Worm (Caenorhabditis elegans) whole organism, L4 larva: ENCODE results near the gene col-8.
A peak's percentile ranks its signal among the peaks of the same experiment; 100 is the strongest.

Source experiments
- F10B5.3 ChIP-seq: sonication (generic microtip); optimal IDR thresholded peaks from 2 replicates; lab custom pipeline; 2016; ENCODE audit warnings: mild to moderate bottlenecking, missing genetic modification characterization, missing compliant biosample characterization
- F44E2.7 ChIP-seq: fragments of 200-800 bp; sonication (Bioruptor generic); IDR thresholded peaks from 2 replicates; pipeline ENCODE4 v2.1.2; 2022; ENCODE audit warnings: missing genetic modification characterization, missing compliant biosample characterization
- T20F7.1 ChIP-seq: fragments of 200-800 bp; sonication (Bioruptor generic); optimal IDR thresholded peaks from 2 replicates; lab custom pipeline; 2018; ENCODE audit warnings: mild to moderate bottlenecking, missing genetic modification characterization, missing compliant biosample characterization
- T26A8.4 ChIP-seq: fragments of 200-800 bp; sonication (Bioruptor generic); IDR thresholded peaks from 2 replicates; pipeline ENCODE4 v1.3.6; 2022; ENCODE audit warnings: missing genetic modification characterization, missing compliant biosample characterization
- Y48G9A.11 ChIP-seq: fragments of 200-800 bp; sonication (Bioruptor generic); IDR thresholded peaks from 2 replicates; pipeline ENCODE4 v1.3.6; 2022; ENCODE audit warnings: missing genetic modification reagents, missing genetic modification characterization, missing compliant biosample characterization
- Y5F2A.4 ChIP-seq: fragments of 200-800 bp; sonication (Bioruptor generic); optimal IDR thresholded peaks from 2 replicates; lab custom pipeline; 2018; ENCODE audit warnings: mild to moderate bottlenecking, missing genetic modification characterization, missing compliant biosample characterization
- Y75B8A.6 ChIP-seq: fragments of 200-800 bp; sonication (Bioruptor generic); IDR thresholded peaks from 2 replicates; pipeline ENCODE4 v1.3.6; 2022; ENCODE audit warnings: missing genetic modification reagents, missing genetic modification characterization, missing compliant biosample characterization
- ZK546.5 ChIP-seq, 2 experiments: sonication (generic microtip); optimal IDR thresholded peaks; 2 replicates each; lab custom pipeline; 2017; ENCODE audit warnings: missing biosample characterization in 2 of 2, missing genetic modification characterization in 2 of 2
- aha-1 ChIP-seq: fragments of 150-350 bp; peaks from one replicate; lab custom pipeline; 2014; ENCODE audit warnings: missing biosample characterization, missing genetic modification characterization
- aly-2 ChIP-seq: sonication (generic microtip); optimal IDR thresholded peaks from 2 replicates; lab custom pipeline; 2018; ENCODE audit warnings: missing biosample characterization, missing genetic modification characterization
- ceh-20 ChIP-seq: fragments of 200-800 bp; sonication (Bioruptor generic); IDR thresholded peaks from 2 replicates; pipeline ENCODE4 v1.3.6; 2022; ENCODE audit warnings: missing genetic modification reagents, missing genetic modification characterization, missing compliant biosample characterization
- ceh-32 ChIP-seq: sonication (generic microtip); optimal IDR thresholded peaks from 2 replicates; lab custom pipeline; 2016; ENCODE audit warnings: mild to moderate bottlenecking, missing genetic modification characterization, missing compliant biosample characterization; ENCODE audit not compliant: poor library complexity
- ceh-44 ChIP-seq: fragments of 200-800 bp; sonication (Bioruptor generic); IDR thresholded peaks from 2 replicates; pipeline ENCODE4 v1.3.6; 2022; ENCODE audit warnings: missing genetic modification reagents, missing genetic modification characterization, missing compliant biosample characterization
- ceh-62 ChIP-seq: sonication (generic microtip); optimal IDR thresholded peaks from 2 replicates; lab custom pipeline; 2017; ENCODE audit warnings: missing biosample characterization, missing genetic modification characterization
- daf-12 ChIP-seq: fragments of 150-350 bp; optimal IDR thresholded peaks from 2 replicates; lab custom pipeline; 2014; ENCODE audit warnings: missing biosample characterization, missing genetic modification reagents, missing genetic modification characterization
- dmd-6 ChIP-seq: fragments of 200-800 bp; sonication (Bioruptor generic); IDR thresholded peaks from 2 replicates; pipeline ENCODE4 v1.3.6; 2022; ENCODE audit warnings: missing genetic modification reagents, missing genetic modification characterization, missing compliant biosample characterization
- dpl-1 ChIP-seq: fragments of 150-350 bp; optimal IDR thresholded peaks from 2 replicates; lab custom pipeline; 2014; ENCODE audit warnings: missing biosample characterization, missing genetic modification reagents, missing genetic modification characterization
- egl-27 ChIP-seq: sonication (generic microtip); optimal IDR thresholded peaks from 3 replicates; lab custom pipeline; 2017; ENCODE audit warnings: missing biosample characterization, missing genetic modification reagents, missing genetic modification characterization
- egl-43 ChIP-seq: fragments of 200-800 bp; sonication (Bioruptor generic); IDR thresholded peaks from 2 replicates; pipeline ENCODE4 v1.3.6; 2022; ENCODE audit warnings: missing genetic modification reagents, missing genetic modification characterization, missing compliant biosample characterization
- hlh-11 ChIP-seq: fragments of 200-800 bp; sonication (Bioruptor generic); optimal IDR thresholded peaks from 2 replicates; lab custom pipeline; 2018; ENCODE audit warnings: mild to moderate bottlenecking, missing genetic modification characterization, missing compliant biosample characterization
- lin-1 ChIP-seq: fragments of 200-800 bp; sonication (Bioruptor generic); IDR thresholded peaks from 2 replicates; pipeline ENCODE4 v1.3.6; 2022; ENCODE audit warnings: missing genetic modification reagents, missing genetic modification characterization, missing compliant biosample characterization
- lin-13 ChIP-seq: fragments of 150-350 bp; optimal IDR thresholded peaks from 2 replicates; lab custom pipeline; 2014; ENCODE audit warnings: missing biosample characterization, missing genetic modification reagents, missing genetic modification characterization
- lin-15B ChIP-seq: fragments of 150-350 bp; sonication (generic microtip); optimal IDR thresholded peaks from 3 replicates; lab custom pipeline; 2014; ENCODE audit warnings: missing biosample characterization, missing genetic modification characterization
- lin-29 ChIP-seq: fragments of 200-800 bp; sonication (Bioruptor generic); IDR thresholded peaks from 2 replicates; pipeline ENCODE4 v1.3.6; 2022; ENCODE audit warnings: missing genetic modification reagents, missing genetic modification characterization, missing compliant biosample characterization
- lin-38 ChIP-seq: fragments of 200-800 bp; sonication (Bioruptor generic); IDR thresholded peaks from 2 replicates; pipeline ENCODE4 v1.3.6; 2022; ENCODE audit warnings: missing genetic modification reagents, missing genetic modification characterization, missing compliant biosample characterization
- lir-3 ChIP-seq: sonication (generic microtip); optimal IDR thresholded peaks from 2 replicates; lab custom pipeline; 2016; ENCODE audit warnings: mild to moderate bottlenecking, missing genetic modification characterization, missing compliant biosample characterization
- madf-9 ChIP-seq: fragments of 200-800 bp; sonication (Bioruptor generic); conservative IDR thresholded peaks from 2 replicates; pipeline ENCODE4 v1.3.6; 2022; ENCODE audit warnings: missing genetic modification reagents, missing genetic modification characterization, missing compliant biosample characterization
- mdl-1 ChIP-seq, 2 experiments: fragments of 150-350 bp in 1 of 2; sonication (generic microtip) in 1 of 2; optimal IDR thresholded peaks; 2 replicates each; lab custom pipeline; 2014 to 2017; ENCODE audit warnings: missing biosample characterization in 2 of 2, missing genetic modification characterization in 2 of 2
- mep-1 ChIP-seq: fragments of 150-350 bp; sonication (generic microtip); optimal IDR thresholded peaks from 3 replicates; lab custom pipeline; 2014; ENCODE audit warnings: missing biosample characterization, missing genetic modification characterization
- mxl-2 ChIP-seq: fragments of 200-800 bp; sonication (Bioruptor generic); conservative IDR thresholded peaks from 2 replicates; pipeline ENCODE4 v1.3.6; 2022; ENCODE audit warnings: missing genetic modification reagents, missing genetic modification characterization, missing compliant biosample characterization
- nhr-102 ChIP-seq: sonication (generic microtip); optimal IDR thresholded peaks from 2 replicates; lab custom pipeline; 2016; ENCODE audit warnings: mild to moderate bottlenecking, missing genetic modification characterization, moderate library complexity, missing compliant biosample characterization
- nhr-11 ChIP-seq: fragments of 150-350 bp; optimal IDR thresholded peaks from 2 replicates; lab custom pipeline; 2014; ENCODE audit warnings: missing biosample characterization, missing genetic modification characterization
- nhr-237 ChIP-seq: sonication (generic microtip); optimal IDR thresholded peaks from 2 replicates; lab custom pipeline; 2017; ENCODE audit warnings: missing biosample characterization, missing genetic modification characterization
- nhr-41 ChIP-seq: fragments of 200-800 bp; sonication (Bioruptor generic); IDR thresholded peaks from 2 replicates; pipeline ENCODE4 v1.3.6; 2022; ENCODE audit warnings: missing genetic modification reagents, missing genetic modification characterization, missing compliant biosample characterization
- nhr-42 ChIP-seq: fragments of 200-800 bp; sonication (Bioruptor generic); IDR thresholded peaks from 2 replicates; pipeline ENCODE4 v1.3.6; 2022; ENCODE audit warnings: missing genetic modification characterization, missing compliant biosample characterization
- nhr-77 ChIP-seq: fragments of 150-350 bp; optimal IDR thresholded peaks from 2 replicates; lab custom pipeline; 2014; ENCODE audit warnings: missing biosample characterization, missing genetic modification characterization
- pha-4 ChIP-seq, 2 experiments: fragments of 150-350 bp in 1 of 2; fragments of 200-800 bp in 1 of 2; sonication (Bioruptor generic) in 1 of 2; IDR thresholded peaks in 1 of 2; optimal IDR thresholded peaks in 1 of 2; 2 replicates each; pipeline versions ENCODE4 v1.3.6 to Lab custom; 2014 to 2022; ENCODE audit warnings: missing genetic modification characterization in 2 of 2, missing genetic modification reagents in 2 of 2, missing biosample characterization in 1 of 2, missing compliant biosample characterization in 1 of 2
- php-3 ChIP-seq: fragments of 200-800 bp; sonication (Bioruptor generic); IDR thresholded peaks from 2 replicates; pipeline ENCODE4 v1.3.6; 2022; ENCODE audit warnings: missing genetic modification reagents, missing genetic modification characterization, missing compliant biosample characterization
- pqm-1 ChIP-seq: sonication (generic microtip); optimal IDR thresholded peaks from 2 replicates; lab custom pipeline; 2017; ENCODE audit warnings: missing biosample characterization, missing genetic modification characterization
- saeg-2 ChIP-seq: fragments of 200-800 bp; sonication (Bioruptor generic); IDR thresholded peaks from 2 replicates; pipeline ENCODE4 v1.3.6; 2022; ENCODE audit warnings: missing genetic modification reagents, missing genetic modification characterization, missing compliant biosample characterization
- set-16 ChIP-seq: fragments of 200-800 bp; sonication (Bioruptor generic); IDR thresholded peaks from 2 replicates; pipeline ENCODE4 v1.3.6; 2022; ENCODE audit warnings: missing genetic modification reagents, missing genetic modification characterization, missing compliant biosample characterization
- skn-1 ChIP-seq: fragments of 150-350 bp; optimal IDR thresholded peaks from 2 replicates; lab custom pipeline; 2014; ENCODE audit warnings: missing biosample characterization, missing genetic modification characterization
- snpc-1.2 ChIP-seq: fragments of 200-800 bp; sonication (Bioruptor generic); IDR thresholded peaks from 2 replicates; pipeline ENCODE4 v1.3.6; 2022; ENCODE audit warnings: missing genetic modification reagents, missing genetic modification characterization, missing compliant biosample characterization
- snpc-4 ChIP-seq: fragments of 150-350 bp; optimal IDR thresholded peaks from 2 replicates; lab custom pipeline; 2014; ENCODE audit warnings: missing biosample characterization, missing genetic modification characterization
- spr-1 ChIP-seq: sonication (generic microtip); optimal IDR thresholded peaks from 2 replicates; lab custom pipeline; 2016; ENCODE audit warnings: mild to moderate bottlenecking, missing genetic modification characterization, missing compliant biosample characterization
- spr-3 ChIP-seq: fragments of 200-800 bp; sonication (Bioruptor generic); optimal IDR thresholded peaks from 2 replicates; lab custom pipeline; 2018; ENCODE audit warnings: mild to moderate bottlenecking, missing genetic modification characterization, missing compliant biosample characterization
- unc-62 ChIP-seq, 3 experiments: fragments of 150-350 bp in 1 of 3; sonication (generic microtip); optimal IDR thresholded peaks in 2 of 3; peaks in 1 of 3; 1 replicate in 1 of 3; 2 replicates in 2 of 3; lab custom pipeline; 2014 to 2017; ENCODE audit warnings: missing biosample characterization in 3 of 3, missing genetic modification characterization in 3 of 3, missing genetic modification reagents in 3 of 3, missing genotype in 1 of 3
- zag-1 ChIP-seq: fragments of 150-350 bp; optimal IDR thresholded peaks from 2 replicates; lab custom pipeline; 2014; ENCODE audit warnings: missing biosample characterization, missing genetic modification characterization
- ztf-11 ChIP-seq: fragments of 150-350 bp; optimal IDR thresholded peaks from 2 replicates; lab custom pipeline; 2014; ENCODE audit warnings: missing biosample characterization, missing genetic modification characterization

The col-8 gene

ce11 chrIII:6979584-6979983 lies 40.8 kb downstream of the col-8 start, which contains the start of gene ceh-20:
TSS of gene ceh-20 (plus strand) at chrIII:6979884.
- TF ChIP-seq egl-27: no peak
- peak in 1 of 2 experiments; percentile 65 for TF ChIP-seq unc-62 (GFP tag; optimal IDR thresholded peaks at IDR 0.05 in 1 of 2; lab: Kevin White, UChicago)
- no peak for TF ChIP-seq unc-62 (tag; optimal IDR thresholded peaks at IDR 0.05; lab: Kevin White, UChicago)
- no peak for TF ChIP-seq mep-1
- TF ChIP-seq php-3 (GFP tag; lab: Robert Waterston, UW): no peak
- TF ChIP-seq F10B5.3 (tag; lab: Kevin White, UChicago): no peak
- no peak for TF ChIP-seq lin-13 (GFP tag; lab: Kevin White, UChicago)
- TF ChIP-seq ztf-11 (tag; lab: Kevin White, UChicago): no peak
- TF ChIP-seq, all 104 proteins: peak for 1

ce11 chrIII:6978875-6979274 lies 41.5 kb downstream of the col-8 start:
- TF ChIP-seq snpc-4 (tag; lab: Kevin White, UChicago): no peak
- TF ChIP-seq Y5F2A.4 (GFP tag; lab: Kevin White, UChicago): no peak
- no peak for TF ChIP-seq set-16
- TF ChIP-seq ceh-44 (GFP tag; lab: Robert Waterston, UW): no peak
- no peak for TF ChIP-seq egl-43 (GFP tag; lab: Robert Waterston, UW)
- no peak for TF ChIP-seq nhr-42 (GFP tag; lab: Robert Waterston, UW)
- no peak for TF ChIP-seq nhr-102 (tag; lab: Kevin White, UChicago)
- peak; percentile 20 for TF ChIP-seq dpl-1 (GFP tag; lab: Kevin White, UChicago)
- TF ChIP-seq nhr-41: no peak
- peak; percentile 91 for TF ChIP-seq ceh-20 (GFP tag; lab: Robert Waterston, UW)
- no peak for TF ChIP-seq pqm-1
- no peak for TF ChIP-seq T26A8.4 (GFP tag; lab: Robert Waterston, UW)
- no peak for TF ChIP-seq madf-9 (GFP tag; lab: Robert Waterston, UW)
- no peak for TF ChIP-seq F10B5.3 (tag; lab: Kevin White, UChicago)
- peak; percentile 35 for TF ChIP-seq aha-1 (tag; lab: Kevin White, UChicago)
- no peak for TF ChIP-seq ZK546.5 (tag; optimal IDR thresholded peaks at IDR 0.05; lab: Kevin White, UChicago)
- TF ChIP-seq daf-12: no peak
- no peak for TF ChIP-seq lin-1
- no peak for TF ChIP-seq lin-38
- TF ChIP-seq ceh-32 (tag; lab: Kevin White, UChicago): no peak
- TF ChIP-seq mxl-2 (GFP tag; lab: Robert Waterston, UW): no peak
- no peak for TF ChIP-seq aly-2 (tag; lab: Kevin White, UChicago)
- no peak for TF ChIP-seq nhr-77 (tag; lab: Kevin White, UChicago)
- no peak for TF ChIP-seq lin-29 (GFP tag; lab: Robert Waterston, UW)
- TF ChIP-seq T20F7.1: no peak
- no peak for TF ChIP-seq Y75B8A.6 (GFP tag; lab: Robert Waterston, UW)
- TF ChIP-seq ztf-11 (tag; lab: Kevin White, UChicago): no peak
- TF ChIP-seq spr-3 (GFP tag; lab: Kevin White, UChicago): no peak
- no peak for TF ChIP-seq spr-1 (tag; lab: Kevin White, UChicago)
- TF ChIP-seq F44E2.7: no peak
- TF ChIP-seq skn-1 (tag; lab: Kevin White, UChicago): no peak
- no peak for TF ChIP-seq Y48G9A.11
- peak; percentile 40 for TF ChIP-seq nhr-11 (tag; lab: Kevin White, UChicago)
- TF ChIP-seq mdl-1 (tag; optimal IDR thresholded peaks at IDR 0.05; lab: Kevin White, UChicago): peak in 1 of 2 experiments; percentile 56
- TF ChIP-seq hlh-11: peak; percentile 75
- no peak for TF ChIP-seq saeg-2 (GFP tag; lab: Robert Waterston, UW)
- no peak for TF ChIP-seq snpc-1.2
- no peak for TF ChIP-seq zag-1
- no peak for TF ChIP-seq ceh-62
- no peak for TF ChIP-seq lir-3
- no peak for TF ChIP-seq nhr-237 (tag; lab: Kevin White, UChicago)
- TF ChIP-seq dmd-6 (GFP tag; lab: Robert Waterston, UW): no peak
- no peak for TF ChIP-seq lin-15B (tag; lab: Kevin White, UChicago)
- TF ChIP-seq lin-13 (GFP tag; lab: Kevin White, UChicago): no peak
- no peak for TF ChIP-seq pha-4 (GFP tag; IDR thresholded peaks at IDR 0.05; lab: Robert Waterston, UW)
- no peak for TF ChIP-seq pha-4 (tag; optimal IDR thresholded peaks at IDR 0.05; lab: Kevin White, UChicago)
- TF ChIP-seq mep-1: peak; percentile 73
